Fruit fly (Drosophila melanogaster) whole organism, embryonic: ENCODE results near the gene CG3703.

Source experiments
- Adf1 ChIP-seq: fragments of 200-800 bp; sonication (Bioruptor generic); IDR thresholded peaks from 2 replicates; pipeline ENCODE4 v1.3.6; 2022; ENCODE audit warnings: missing biosample characterization, missing genetic modification characterization
- B-H1 ChIP-seq: fragments of 200-800 bp; sonication (Bioruptor generic); IDR thresholded peaks from 3 replicates; pipeline ENCODE4 v1.3.6; 2022; ENCODE audit warnings: missing biosample characterization, missing genetic modification characterization
- CG10147 ChIP-seq: fragments of 200-800 bp; sonication (Bioruptor generic); optimal IDR thresholded peaks from 2 replicates; lab custom pipeline; 2019; ENCODE audit warnings: missing biosample characterization, mild to moderate bottlenecking, missing genetic modification characterization, moderate library complexity
- CG10321 ChIP-seq: fragments of 200-800 bp; sonication (Bioruptor generic); IDR thresholded peaks from 2 replicates; pipeline ENCODE4 v1.3.6; 2022; ENCODE audit warnings: missing biosample characterization, missing genetic modification characterization
- CG10366 ChIP-seq: fragments of 200-800 bp; sonication (Bioruptor generic); IDR thresholded peaks from 2 replicates; pipeline ENCODE4 v1.3.6; 2022; ENCODE audit warnings: missing biosample characterization, missing genetic modification characterization
- CG11093 ChIP-seq: fragments of 200-800 bp; sonication (Bioruptor generic); IDR thresholded peaks from 3 replicates; pipeline ENCODE4 v1.3.6; 2022; ENCODE audit warnings: missing biosample characterization, missing genetic modification characterization
- CG12659 ChIP-seq: fragments of 200-800 bp; sonication (Bioruptor generic); optimal IDR thresholded peaks from 3 replicates; lab custom pipeline; 2017; ENCODE audit warnings: mild to moderate bottlenecking, missing biosample characterization, missing genetic modification reagents, missing genetic modification characterization
- CG14667 ChIP-seq: fragments of 200-800 bp; sonication (Bioruptor generic); IDR thresholded peaks from 2 replicates; pipeline ENCODE4 v1.3.6; 2022; ENCODE audit warnings: missing biosample characterization, missing genetic modification characterization
- CG16813 ChIP-seq: fragments of 200-800 bp; sonication (Bioruptor generic); IDR thresholded peaks from 3 replicates; pipeline ENCODE4 v1.3.6; 2022; ENCODE audit warnings: missing biosample characterization, missing genetic modification characterization; ENCODE audit not compliant: partially characterized antibody
- CG17612 ChIP-seq: fragments of 200-800 bp; sonication (Bioruptor generic); IDR thresholded peaks from 2 replicates; pipeline ENCODE4 v1.3.6; 2022; ENCODE audit warnings: missing biosample characterization, missing genetic modification characterization
- CG18262 ChIP-seq: fragments of 200-800 bp; optimal IDR thresholded peaks from 3 replicates; lab custom pipeline; 2019; ENCODE audit warnings: missing biosample characterization, mild to moderate bottlenecking, missing genetic modification characterization, moderate library complexity
- CG30431 ChIP-seq: fragments of 200-800 bp; sonication (Bioruptor generic); optimal IDR thresholded peaks from 2 replicates; lab custom pipeline; 2017; ENCODE audit warnings: missing biosample characterization, missing genetic modification characterization
- CG32532 ChIP-seq: fragments of 200-800 bp; sonication (Bioruptor generic); IDR thresholded peaks from 2 replicates; pipeline ENCODE4 v1.3.6; 2022; ENCODE audit warnings: missing biosample characterization, missing genetic modification characterization
- CG34376 ChIP-seq: fragments of 200-800 bp; sonication (Bioruptor generic); optimal IDR thresholded peaks from 2 replicates; lab custom pipeline; 2018; ENCODE audit warnings: missing biosample characterization, mild to moderate bottlenecking, missing genetic modification characterization
- CG43689 ChIP-seq: fragments of 200-800 bp; sonication (Bioruptor generic); IDR thresholded peaks from 2 replicates; pipeline ENCODE4 v1.3.6; 2022; ENCODE audit warnings: missing biosample characterization, missing genetic modification characterization
- CG5953 ChIP-seq: fragments of 200-800 bp; sonication (Bioruptor generic); IDR thresholded peaks from 2 replicates; pipeline ENCODE4 v1.3.6; 2022; ENCODE audit warnings: missing biosample characterization, missing genetic modification characterization
- CG7357 ChIP-seq: fragments of 200-800 bp; sonication (Bioruptor generic); IDR thresholded peaks from 3 replicates; pipeline ENCODE4 v1.3.6; 2022; ENCODE audit warnings: missing biosample characterization, missing genetic modification characterization
- CG7556 ChIP-seq: fragments of 200-800 bp; sonication (Bioruptor generic); optimal IDR thresholded peaks from 2 replicates; lab custom pipeline; 2017; ENCODE audit warnings: missing biosample characterization, mild to moderate bottlenecking, missing genetic modification characterization
- CG7963 ChIP-seq: fragments of 200-800 bp; sonication (Bioruptor generic); IDR thresholded peaks from 3 replicates; pipeline ENCODE4 v1.3.6; 2022; ENCODE audit warnings: missing biosample characterization, missing genetic modification characterization; ENCODE audit not compliant: partially characterized antibody
- CG8359 ChIP-seq: fragments of 200-800 bp; sonication (Bioruptor generic); optimal IDR thresholded peaks from 2 replicates; lab custom pipeline; 2017; ENCODE audit warnings: missing biosample characterization, mild to moderate bottlenecking, missing genetic modification characterization, borderline replicate concordance
- CG9797 ChIP-seq: fragments of 200-800 bp; sonication (Bioruptor generic); optimal IDR thresholded peaks from 3 replicates; lab custom pipeline; 2018; ENCODE audit warnings: missing biosample characterization, mild to moderate bottlenecking, missing genetic modification characterization
- CkIIα-i1 ChIP-seq: fragments of 200-800 bp; sonication (Bioruptor generic); IDR thresholded peaks from 2 replicates; pipeline ENCODE4 v1.3.6; 2022; ENCODE audit warnings: missing biosample characterization, missing genetic modification characterization
- CoRest ChIP-seq: fragments of 200-800 bp; sonication (Bioruptor generic); optimal IDR thresholded peaks from 3 replicates; lab custom pipeline; 2018; ENCODE audit warnings: missing biosample characterization, mild to moderate bottlenecking, missing genetic modification characterization, moderate library complexity
- D19A ChIP-seq: fragments of 200-800 bp; optimal IDR thresholded peaks from 3 replicates; lab custom pipeline; 2019; ENCODE audit warnings: missing biosample characterization, mild to moderate bottlenecking, missing genetic modification characterization, moderate library complexity
- Dbx ChIP-seq: fragments of 200-800 bp; sonication (Bioruptor generic); IDR thresholded peaks from 3 replicates; pipeline ENCODE4 v1.3.6; 2022; ENCODE audit warnings: missing biosample characterization, missing genetic modification characterization
- Eip74EF ChIP-seq, 2 experiments: fragments of 200-800 bp in 1 of 2; fragments of >200 bp in 1 of 2; sonication (Bioruptor generic) in 1 of 2; optimal IDR thresholded peaks; 2 replicates each; lab custom pipeline; 2017 to 2019; ENCODE audit warnings: missing biosample characterization in 2 of 2, missing genetic modification characterization in 2 of 2, mild to moderate bottlenecking in 1 of 2, moderate library complexity in 1 of 2
- Fer3 ChIP-seq: fragments of 200-800 bp; sonication (Bioruptor generic); optimal IDR thresholded peaks from 2 replicates; lab custom pipeline; 2018; ENCODE audit warnings: missing biosample characterization, mild to moderate bottlenecking, missing genetic modification characterization, moderate library complexity
- HmgZ ChIP-seq: fragments of 200-800 bp; sonication (Bioruptor generic); optimal IDR thresholded peaks from 2 replicates; lab custom pipeline; 2018; ENCODE audit warnings: missing biosample characterization, mild to moderate bottlenecking, missing genetic modification characterization
- Lpt ChIP-seq: fragments of >200 bp; optimal IDR thresholded peaks from 2 replicates; lab custom pipeline; 2018; ENCODE audit warnings: missing biosample characterization, missing genetic modification characterization
- MESR4 ChIP-seq: fragments of 200-800 bp; sonication (Bioruptor generic); optimal IDR thresholded peaks from 2 replicates; lab custom pipeline; 2018; ENCODE audit warnings: missing biosample characterization, mild to moderate bottlenecking, missing genetic modification characterization, moderate library complexity
- Max ChIP-seq: fragments of 200-800 bp; sonication (Bioruptor generic); optimal IDR thresholded peaks from 2 replicates; lab custom pipeline; 2016; ENCODE audit warnings: missing biosample characterization, mild to moderate bottlenecking, missing genetic modification characterization
- PHDP ChIP-seq: fragments of 200-800 bp; sonication (Bioruptor generic); optimal IDR thresholded peaks from 3 replicates; lab custom pipeline; 2018; ENCODE audit warnings: missing biosample characterization, mild to moderate bottlenecking, missing genetic modification characterization, moderate library complexity
- Pdp1 ChIP-seq, 2 experiments: fragments of 200-800 bp; sonication (Bioruptor generic); optimal IDR thresholded peaks; 3 replicates each; lab custom pipeline; 2016; ENCODE audit warnings: missing biosample characterization in 2 of 2, missing genetic modification characterization in 2 of 2, mild to moderate bottlenecking in 1 of 2, moderate library complexity in 1 of 2
- Sox102F ChIP-seq: fragments of 200-800 bp; sonication (Bioruptor generic); optimal IDR thresholded peaks from 2 replicates; lab custom pipeline; 2018; ENCODE audit warnings: missing biosample characterization, mild to moderate bottlenecking, missing genetic modification characterization, moderate library complexity
- Spps ChIP-seq: fragments of 200-800 bp; sonication (Bioruptor generic); optimal IDR thresholded peaks from 2 replicates; lab custom pipeline; 2018; ENCODE audit warnings: missing biosample characterization, mild to moderate bottlenecking, missing genetic modification characterization
- Xbp1 ChIP-seq: fragments of 200-800 bp; sonication (Bioruptor generic); optimal IDR thresholded peaks from 3 replicates; lab custom pipeline; 2016; ENCODE audit warnings: missing biosample characterization, mild to moderate bottlenecking, missing genetic modification characterization
- Xrp1 ChIP-seq: fragments of 200-800 bp; sonication (Bioruptor generic); IDR thresholded peaks from 2 replicates; pipeline ENCODE4 v1.3.6; 2022; ENCODE audit warnings: missing biosample characterization, missing genetic modification characterization
- ap ChIP-seq: fragments of 200-800 bp; sonication (Bioruptor generic); IDR thresholded peaks from 2 replicates; pipeline ENCODE4 v1.3.6; 2022; ENCODE audit warnings: missing biosample characterization, missing genetic modification characterization
- bab2 ChIP-seq: fragments of 200-800 bp; sonication (Bioruptor generic); optimal IDR thresholded peaks from 2 replicates; lab custom pipeline; 2016; ENCODE audit warnings: missing biosample characterization, missing genetic modification characterization
- caup ChIP-seq: fragments of 200-800 bp; sonication (Bioruptor generic); optimal IDR thresholded peaks from 3 replicates; lab custom pipeline; 2017; ENCODE audit warnings: missing biosample characterization, mild to moderate bottlenecking, missing genetic modification characterization, moderate library complexity; ENCODE audit not compliant: severe bottlenecking
- dan ChIP-seq: fragments of 200-800 bp; sonication (Bioruptor generic); IDR thresholded peaks from 2 replicates; pipeline ENCODE4 v1.3.6; 2022; ENCODE audit warnings: missing biosample characterization, missing genetic modification characterization
- ems ChIP-seq: fragments of 200-800 bp; sonication (Bioruptor generic); optimal IDR thresholded peaks from 3 replicates; lab custom pipeline; 2016; ENCODE audit warnings: missing biosample characterization, missing genetic modification characterization
- esg ChIP-seq: fragments of 200-800 bp; sonication (Bioruptor generic); conservative IDR thresholded peaks from 2 replicates; pipeline ENCODE4 v1.3.6; 2022; ENCODE audit warnings: missing biosample characterization, missing genetic modification characterization
- fd64A ChIP-seq: fragments of 200-800 bp; sonication (Bioruptor generic); optimal IDR thresholded peaks from 3 replicates; lab custom pipeline; 2018; ENCODE audit warnings: missing biosample characterization, mild to moderate bottlenecking, missing genetic modification characterization
- fu2 ChIP-seq: fragments of 200-800 bp; sonication (Bioruptor generic); optimal IDR thresholded peaks from 2 replicates; lab custom pipeline; 2016; ENCODE audit warnings: missing biosample characterization, missing genetic modification characterization
- inv ChIP-seq: fragments of 200-800 bp; sonication (Bioruptor generic); IDR thresholded peaks from 2 replicates; pipeline ENCODE4 v1.3.6; 2022; ENCODE audit warnings: missing biosample characterization, missing genetic modification characterization; ENCODE audit not compliant: partially characterized antibody
- onecut ChIP-seq: fragments of 200-800 bp; sonication (Bioruptor generic); IDR thresholded peaks from 2 replicates; pipeline ENCODE4 v1.3.6; 2022; ENCODE audit warnings: missing biosample characterization, missing genetic modification characterization
- pan ChIP-seq, 4 experiments: fragments of >200 bp in 3 of 4; fragments of 200-800 bp in 1 of 4; sonication (Bioruptor generic) in 1 of 4; optimal IDR thresholded peaks in 3 of 4; IDR thresholded peaks in 1 of 4; 2 replicates each; pipeline versions ENCODE4 v1.3.6 to Lab custom; 2017 to 2022; ENCODE audit warnings: missing biosample characterization in 2 of 4, missing genetic modification characterization in 2 of 4, mixed read lengths in 1 of 4
- slp2 ChIP-seq: fragments of 200-800 bp; sonication (Bioruptor generic); optimal IDR thresholded peaks from 2 replicates; lab custom pipeline; 2016; ENCODE audit warnings: missing biosample characterization, missing genetic modification characterization
- vvl ChIP-seq: fragments of 200-800 bp; sonication (Bioruptor generic); IDR thresholded peaks from 2 replicates; pipeline ENCODE4 v1.3.6; 2022; ENCODE audit warnings: missing biosample characterization, missing genetic modification characterization

Gene CG3703

DNA sequence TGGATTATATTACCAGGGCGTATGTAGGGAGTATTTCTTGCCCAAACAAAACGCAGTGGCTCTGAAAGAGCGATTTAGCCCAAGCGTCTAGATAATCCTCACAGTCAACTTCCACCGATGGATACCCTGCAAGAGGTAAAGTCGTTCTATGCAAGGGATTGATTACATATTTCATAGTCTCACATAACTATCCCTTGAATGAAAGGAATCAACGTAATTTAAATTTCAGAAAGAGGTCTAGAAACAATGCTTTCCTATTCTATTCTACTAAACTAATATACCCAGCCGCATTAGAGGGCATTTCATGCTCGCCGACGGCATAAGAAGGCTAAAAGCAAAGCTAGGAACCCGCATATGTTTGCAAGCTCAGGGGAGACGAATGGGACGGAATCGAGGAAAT is 21.2 kb upstream of the CG3703 start (continued):
- TF ChIP-seq caup (peak; percentile 51), CG5953 (GFP tag; lab: Robert Waterston, UW) (no peak), Adf1 (GFP tag; lab: Robert Waterston, UW) (no peak), vvl (no peak), CG9797 (GFP tag; lab: Kevin White, UChicago) (no peak), CG10366 (peak; percentile 12; the same call in 1 of the 2 replicates), Fer3 (tag; lab: Kevin White, UChicago) (peak; percentile 30), CG17612 (GFP tag; lab: Robert Waterston, UW) (no peak), CG32532 (peak; percentile 29; the same call in 1 of the 2 replicates), CG11093 (GFP tag; lab: Robert Waterston, UW) (no peak), ems (no peak), Lpt (GFP tag; lab: Kevin White, UChicago) (no peak), Sox102F (GFP tag; lab: Kevin White, UChicago) (peak; percentile 40), slp2 (no peak), CG12659 (GFP tag; lab: Kevin White, UChicago) (peak; percentile 34), esg (peak; percentile 24), CG43689 (no peak), CG16813 (GFP tag; lab: Robert Waterston, UW) (no peak), CG18262 (tag; lab: Kevin White, UChicago) (no peak), fu2 (GFP tag; lab: Kevin White, UChicago) (no peak), bab2 (GFP tag; lab: Kevin White, UChicago) (no peak), CG7556 (GFP tag; lab: Kevin White, UChicago) (peak; percentile 41), Max (GFP tag; lab: Kevin White, UChicago) (no peak), B-H1 (GFP tag; lab: Robert Waterston, UW) (no peak), Xbp1 (peak; percentile 15), ap (GFP tag; lab: Robert Waterston, UW) (no peak), CG14667 (GFP tag; lab: Robert Waterston, UW) (no peak), D19A (tag; lab: Kevin White, UChicago) (peak; percentile 37), Spps (tag; lab: Kevin White, UChicago) (no peak), CG10147 (peak; percentile 26), CG30431 (GFP tag; lab: Kevin White, UChicago) (no peak), fd64A (no peak), CoRest (tag; lab: Kevin White, UChicago) (peak; percentile 29), onecut (GFP tag; lab: Robert Waterston, UW) (no peak), MESR4 (GFP tag; lab: Kevin White, UChicago) (no peak), CG8359 (GFP tag; lab: Kevin White, UChicago) (no peak), Dbx (GFP tag; lab: Robert Waterston, UW) (peak; percentile 40; the same call in 1 of the 3 replicates), pan (optimal IDR thresholded peaks at IDR 0.05; lab: Kevin White, UChicago) (no peak), pan (GFP tag; optimal IDR thresholded peaks at IDR 0.05 in 1 of 2, IDR thresholded peaks at IDR 0.05 in 1 of 2) (peak in 1 of 2 experiments; percentile 33), PHDP (tag; lab: Kevin White, UChicago) (peak; percentile 46), Pdp1 (GFP tag; optimal IDR thresholded peaks at IDR 0.05; lab: Kevin White, UChicago) (peak in 1 of 2 experiments; percentile 6), Xrp1 (GFP tag; lab: Robert Waterston, UW) (no peak), dan (GFP tag; lab: Robert Waterston, UW) (no peak), HmgZ (tag; lab: Kevin White, UChicago) (no peak), CG10321 (no peak), CG7963 (no peak), CkIIα-i1 (GFP tag; lab: Robert Waterston, UW) (no peak), CG34376 (GFP tag; lab: Kevin White, UChicago) (no peak), inv (GFP tag; lab: Robert Waterston, UW) (no peak), Eip74EF (GFP tag; optimal IDR thresholded peaks at IDR 0.05; lab: Kevin White, UChicago) (no peak), CG7357 (no peak)
